Worm (Caenorhabditis elegans) whole organism, L1 larva: Measurements from ENCODE around the gene srw-142.

Experiments used
- Y116A8C.19 ChIP-seq: sonication (generic microtip); optimal IDR thresholded peaks from 2 replicates; lab custom pipeline; 2016; ENCODE audit warnings: missing compliant biosample characterization, missing genetic modification characterization, borderline replicate concordance
- aly-2 ChIP-seq: fragments of 150-350 bp; optimal IDR thresholded peaks from 2 replicates; lab custom pipeline; 2014; ENCODE audit warnings: missing biosample characterization, missing genetic modification characterization
- blmp-1 ChIP-seq: fragments of 150-350 bp; optimal IDR thresholded peaks from 2 replicates; lab custom pipeline; 2014; ENCODE audit warnings: missing biosample characterization, missing genetic modification characterization
- ceh-82 ChIP-seq, 3 experiments: fragments of 150-350 bp in 1 of 3; sonication (generic microtip) in 2 of 3; optimal IDR thresholded peaks; 2 replicates each; lab custom pipeline; 2014 to 2017; ENCODE audit warnings: missing biosample characterization in 3 of 3, missing genetic modification characterization in 3 of 3
- ceh-88 ChIP-seq: fragments of 200-800 bp; sonication (Bioruptor generic); IDR thresholded peaks from 2 replicates; pipeline ENCODE4 v1.3.6; 2022; ENCODE audit warnings: missing genetic modification characterization, missing compliant biosample characterization
- efl-1 ChIP-seq, 4 experiments: fragments of 150-350 bp; optimal IDR thresholded peaks in 3 of 4; peaks in 1 of 4; 1 replicate in 1 of 4; 2 replicates in 3 of 4; lab custom pipeline; 2014; ENCODE audit warnings: missing biosample characterization in 2 of 4, missing genetic modification characterization in 2 of 4, missing genetic modification reagents in 2 of 4
- efl-3 ChIP-seq: fragments of 200-800 bp; sonication (Bioruptor generic); optimal IDR thresholded peaks from 2 replicates; lab custom pipeline; 2018; ENCODE audit warnings: mild to moderate bottlenecking, missing genetic modification characterization, missing compliant biosample characterization
- egl-13 ChIP-seq: sonication (generic microtip); optimal IDR thresholded peaks from 2 replicates; lab custom pipeline; 2016; ENCODE audit warnings: missing genotype, missing genetic modification reagents, missing genetic modification characterization, missing compliant biosample characterization
- egl-27 ChIP-seq, 2 experiments: fragments of 150-350 bp in 1 of 2; sonication (generic microtip); optimal IDR thresholded peaks; 3 replicates each; lab custom pipeline; 2017 to 2018; ENCODE audit warnings: missing biosample characterization in 2 of 2, missing genetic modification characterization in 2 of 2, missing genetic modification reagents in 2 of 2
- elt-2 ChIP-seq: sonication (generic microtip); optimal IDR thresholded peaks from 2 replicates; lab custom pipeline; 2016; ENCODE audit warnings: missing genetic modification characterization, mild to moderate bottlenecking, inconsistent platforms, missing compliant biosample characterization, missing genetic modification reagents
- ets-5 ChIP-seq: fragments of 200-800 bp; sonication (Bioruptor generic); IDR thresholded peaks from 2 replicates; pipeline ENCODE4 v1.3.6; 2022; ENCODE audit warnings: missing genetic modification characterization, missing compliant biosample characterization
- fkh-10 ChIP-seq: sonication (generic microtip); optimal IDR thresholded peaks from 2 replicates; lab custom pipeline; 2017; ENCODE audit warnings: missing biosample characterization, missing genetic modification reagents, missing genetic modification characterization
- fkh-8 ChIP-seq: sonication (generic microtip); optimal IDR thresholded peaks from 2 replicates; lab custom pipeline; 2016; ENCODE audit warnings: mild to moderate bottlenecking, missing genetic modification characterization, missing compliant biosample characterization
- hlh-4 ChIP-seq: sonication (generic microtip); optimal IDR thresholded peaks from 2 replicates; lab custom pipeline; 2016; ENCODE audit warnings: mild to moderate bottlenecking, missing genetic modification characterization, missing compliant biosample characterization
- irx-1 ChIP-seq: sonication (generic microtip); optimal IDR thresholded peaks from 2 replicates; lab custom pipeline; 2016; ENCODE audit warnings: missing genetic modification characterization, missing compliant biosample characterization
- isw-1 ChIP-seq: fragments of 200-800 bp; sonication (Bioruptor generic); IDR thresholded peaks from 2 replicates; pipeline ENCODE4 v1.3.6; 2022; ENCODE audit warnings: missing genetic modification characterization, missing compliant biosample characterization
- lin-14 ChIP-seq: fragments of 200-800 bp; sonication (Bioruptor generic); optimal IDR thresholded peaks from 2 replicates; lab custom pipeline; 2018; ENCODE audit warnings: mild to moderate bottlenecking, missing genetic modification characterization, moderate library complexity, missing compliant biosample characterization
- lin-15B ChIP-seq: fragments of 150-350 bp; sonication (generic microtip); optimal IDR thresholded peaks from 3 replicates; lab custom pipeline; 2014; ENCODE audit warnings: missing biosample characterization, missing genetic modification characterization
- lin-35 ChIP-seq, 2 experiments: fragments of 150-350 bp; optimal IDR thresholded peaks; 2 replicates each; lab custom pipeline; 2014; ENCODE audit warnings: missing biosample characterization in 2 of 2, missing genetic modification characterization in 2 of 2, missing genetic modification reagents in 2 of 2
- lin-39 ChIP-seq: fragments of 150-350 bp; optimal IDR thresholded peaks from 2 replicates; lab custom pipeline; 2014; ENCODE audit warnings: missing biosample characterization, missing genetic modification reagents, missing genetic modification characterization
- lir-3 ChIP-seq: sonication (generic microtip); optimal IDR thresholded peaks from 2 replicates; lab custom pipeline; 2016; ENCODE audit warnings: mild to moderate bottlenecking, missing genetic modification characterization, moderate library complexity, missing compliant biosample characterization; ENCODE audit not compliant: poor library complexity
- nhr-12 ChIP-seq: sonication (generic microtip); optimal IDR thresholded peaks from 2 replicates; lab custom pipeline; 2017; ENCODE audit warnings: missing biosample characterization, missing genetic modification characterization
- nhr-20 ChIP-seq: sonication (generic microtip); optimal IDR thresholded peaks from 2 replicates; lab custom pipeline; 2016; ENCODE audit warnings: mild to moderate bottlenecking, missing genetic modification characterization, missing compliant biosample characterization
- nhr-237 ChIP-seq: fragments of 150-350 bp; optimal IDR thresholded peaks from 2 replicates; lab custom pipeline; 2014; ENCODE audit warnings: missing biosample characterization, missing genetic modification characterization
- nhr-28 ChIP-seq: fragments of 150-350 bp; optimal IDR thresholded peaks from 2 replicates; lab custom pipeline; 2014; ENCODE audit warnings: missing biosample characterization, missing genetic modification characterization
- nhr-47 ChIP-seq: sonication (generic microtip); optimal IDR thresholded peaks from 2 replicates; lab custom pipeline; 2016; ENCODE audit warnings: mild to moderate bottlenecking, missing genetic modification characterization, moderate library complexity, missing compliant biosample characterization
- nhr-71 ChIP-seq: sonication (generic microtip); optimal IDR thresholded peaks from 2 replicates; lab custom pipeline; 2016; ENCODE audit warnings: mild to moderate bottlenecking, missing genetic modification characterization, moderate library complexity, missing compliant biosample characterization
- nhr-84 ChIP-seq: sonication (generic microtip); optimal IDR thresholded peaks from 2 replicates; lab custom pipeline; 2017; ENCODE audit warnings: missing biosample characterization, missing genetic modification characterization
- nhr-90 ChIP-seq: sonication (generic microtip); optimal IDR thresholded peaks from 2 replicates; lab custom pipeline; 2016; ENCODE audit warnings: mild to moderate bottlenecking, missing genetic modification characterization, missing compliant biosample characterization; ENCODE audit not compliant: poor library complexity
- pag-3 ChIP-seq: sonication (generic microtip); optimal IDR thresholded peaks from 2 replicates; lab custom pipeline; 2017; ENCODE audit warnings: missing genetic modification characterization, mild to moderate bottlenecking, missing compliant biosample characterization, antibody characterized with exemption, borderline replicate concordance; ENCODE audit not compliant: insufficient read depth
- pax-3 ChIP-seq: fragments of 200-800 bp; sonication (Bioruptor generic); optimal IDR thresholded peaks from 2 replicates; lab custom pipeline; 2018; ENCODE audit warnings: mild to moderate bottlenecking, missing genetic modification characterization, moderate library complexity, missing compliant biosample characterization
- pqm-1 ChIP-seq: sonication (generic microtip); optimal IDR thresholded peaks from 3 replicates; lab custom pipeline; 2017; ENCODE audit warnings: missing biosample characterization, missing genetic modification characterization
- skn-1 ChIP-seq: fragments of 150-350 bp; optimal IDR thresholded peaks from 2 replicates; lab custom pipeline; 2014; ENCODE audit warnings: missing biosample characterization, missing genetic modification characterization
- sox-4 ChIP-seq: sonication (generic microtip); optimal IDR thresholded peaks from 2 replicates; lab custom pipeline; 2016; ENCODE audit warnings: missing genetic modification characterization, missing compliant biosample characterization
- sptf-1 ChIP-seq: fragments of 150-350 bp; optimal IDR thresholded peaks from 2 replicates; lab custom pipeline; 2014; ENCODE audit warnings: missing biosample characterization, missing genetic modification characterization
- sup-37 ChIP-seq: fragments of 200-800 bp; sonication (Bioruptor generic); optimal IDR thresholded peaks from 2 replicates; lab custom pipeline; 2018; ENCODE audit warnings: mild to moderate bottlenecking, missing genetic modification characterization, missing compliant biosample characterization
- tbx-2 ChIP-seq: sonication (generic microtip); optimal IDR thresholded peaks from 2 replicates; lab custom pipeline; 2016; ENCODE audit warnings: missing genetic modification characterization, missing compliant biosample characterization
- tlp-1 ChIP-seq: fragments of 150-350 bp; optimal IDR thresholded peaks from 2 replicates; lab custom pipeline; 2014; ENCODE audit warnings: missing biosample characterization, missing genetic modification characterization
- unc-62 ChIP-seq: fragments of 150-350 bp; optimal IDR thresholded peaks from 2 replicates; lab custom pipeline; 2014; ENCODE audit warnings: missing biosample characterization, missing genetic modification reagents, missing genetic modification characterization
- unc-98 ChIP-seq: fragments of 200-800 bp; sonication (Bioruptor generic); IDR thresholded peaks from 2 replicates; pipeline ENCODE4 v1.3.6; 2022; ENCODE audit warnings: missing genetic modification characterization, missing compliant biosample characterization
- vab-15 ChIP-seq: sonication (generic microtip); optimal IDR thresholded peaks from 2 replicates; lab custom pipeline; 2017; ENCODE audit warnings: missing genotype, mild to moderate bottlenecking, missing genetic modification characterization, missing compliant biosample characterization
- zag-1 ChIP-seq: fragments of 150-350 bp; optimal IDR thresholded peaks from 2 replicates; lab custom pipeline; 2014; ENCODE audit warnings: missing biosample characterization, missing genetic modification characterization
- ztf-11 ChIP-seq, 2 experiments: sonication (generic microtip); optimal IDR thresholded peaks; 2 replicates each; lab custom pipeline; 2016 to 2017; ENCODE audit warnings: missing genetic modification characterization in 2 of 2, missing biosample characterization in 1 of 2, missing compliant biosample characterization in 1 of 2
- ztf-4 ChIP-seq: fragments of 150-350 bp; optimal IDR thresholded peaks from 2 replicates; lab custom pipeline; 2014; ENCODE audit warnings: missing biosample characterization, missing genetic modification characterization

srw-142 gene

DNA sequence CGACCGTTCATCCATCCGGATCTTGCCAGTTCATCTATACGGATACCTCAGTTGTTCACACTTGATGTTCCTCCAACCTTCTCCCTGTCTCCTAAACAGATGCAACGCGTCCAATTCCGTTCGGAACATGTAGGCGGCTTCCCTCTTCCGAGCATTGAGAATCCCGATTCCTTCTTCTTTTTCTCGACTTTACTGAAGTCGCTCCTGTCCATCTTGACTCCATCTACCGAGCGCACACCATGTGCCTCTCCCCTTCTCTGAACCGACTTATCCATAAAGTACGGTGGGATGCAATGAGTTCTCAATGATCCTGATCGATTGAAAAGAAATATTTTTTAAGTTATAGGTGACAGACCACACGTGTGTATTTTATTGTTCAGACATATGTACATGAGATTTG is 34.0 kb upstream of the srw-142 start:
- TF ChIP-seq ceh-82 (tag; optimal IDR thresholded peaks at IDR 0.05; lab: Kevin White, UChicago) (no peak), nhr-28 (tag; lab: Kevin White, UChicago) (no peak), blmp-1 (tag; lab: Kevin White, UChicago) (no peak), lin-14 (GFP tag; lab: Kevin White, UChicago) (no peak), pqm-1 (tag; lab: Kevin White, UChicago) (no peak), nhr-20 (no peak), fkh-8 (tag; lab: Kevin White, UChicago) (no peak), nhr-71 (tag; lab: Kevin White, UChicago) (no peak), unc-98 (no peak), sox-4 (no peak), tlp-1 (tag; lab: Kevin White, UChicago) (no peak), lin-35 (GFP tag; optimal IDR thresholded peaks at IDR 0.05; lab: Kevin White, UChicago) (no peak), ztf-4 (no peak)

ce11 chrV:2991485-2991884 is 33.4 kb upstream of the srw-142 start, which contains the start of gene srw-121:
TSS of gene srw-121 (minus strand) at chrV:2991585.
- no peak for TF ChIP-seq ztf-4

- TF ChIP-seq efl-1 (optimal IDR thresholded peaks at IDR 0.05; lab: Kevin White, UChicago): no peak
- TF ChIP-seq efl-1 (GFP tag; optimal IDR thresholded peaks at IDR 0.05 in 1 of 2; lab: Kevin White, UChicago): peak in 1 of 2 experiments; percentile 62
- TF ChIP-seq zag-1 (tag; lab: Kevin White, UChicago): no peak
These were observed 29.3 kb upstream of the srw-142 start, which contains the start of gene srh-85 for ce11 chrV:2987407-2987806. TSS of gene srh-85 (minus strand) at chrV:2987507.

DNA sequence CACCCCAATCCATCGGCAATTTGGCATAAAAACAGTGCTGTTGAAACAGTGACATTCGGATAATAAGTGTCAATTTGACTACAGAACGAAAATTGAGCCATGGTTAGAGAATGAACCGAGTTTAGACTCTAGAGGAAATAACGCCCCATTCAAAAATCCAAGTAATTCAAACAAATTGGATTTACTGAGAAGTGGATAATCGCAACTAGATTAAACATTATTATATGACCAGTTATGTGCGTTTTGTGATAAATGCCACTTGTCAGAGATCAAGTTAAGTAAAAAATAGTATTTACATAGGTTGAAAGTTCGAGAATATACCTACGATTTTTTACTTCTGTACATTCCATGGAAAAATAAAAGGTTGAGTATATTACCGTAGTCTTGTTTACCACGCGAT is 27.2 kb upstream of the srw-142 start, which contains the start of gene srw-139:
Gene srw-139, minus strand, starts transcription at position 101 of the 400 bp plus-strand sequence.
- TF ChIP-seq nhr-84 (tag; lab: Kevin White, UChicago): no peak
- no peak for TF ChIP-seq efl-3
- TF ChIP-seq unc-62 (GFP tag; lab: Kevin White, UChicago): no peak
- TF ChIP-seq hlh-4: no peak
- TF ChIP-seq vab-15 (tag; lab: Kevin White, UChicago): no peak
- no peak for TF ChIP-seq nhr-28 (tag; lab: Kevin White, UChicago)
- TF ChIP-seq ceh-88 (GFP tag; lab: Robert Waterston, UW): no peak
- TF ChIP-seq skn-1: no peak
- no peak for TF ChIP-seq pax-3
- TF ChIP-seq ztf-11 (tag; optimal IDR thresholded peaks at IDR 0.05; lab: Kevin White, UChicago): no peak
- TF ChIP-seq Y116A8C.19: no peak
- no peak for TF ChIP-seq irx-1 (tag; lab: Kevin White, UChicago)
- TF ChIP-seq isw-1 (GFP tag; lab: Robert Waterston, UW): no peak
- no peak for TF ChIP-seq egl-13 (tag; lab: Kevin White, UChicago)
- no peak for TF ChIP-seq fkh-10 (GFP tag; lab: Kevin White, UChicago)
- no peak for TF ChIP-seq unc-98
- TF ChIP-seq egl-27 (tag; optimal IDR thresholded peaks at IDR 0.05; lab: Kevin White, UChicago): no peak
- no peak for TF ChIP-seq nhr-12 (tag; lab: Kevin White, UChicago)
- TF ChIP-seq, all 84 proteins: peak for 0

- TF ChIP-seq pag-3 (tag; lab: Kevin White, UChicago) (no peak), ets-5 (GFP tag; lab: Robert Waterston, UW) (no peak), lin-39 (tag; lab: Kevin White, UChicago) (no peak), sup-37 (no peak), aly-2 (no peak), ceh-88 (GFP tag; lab: Robert Waterston, UW) (no peak), lir-3 (no peak), efl-1 (optimal IDR thresholded peaks at IDR 0.05; lab: Kevin White, UChicago) (no peak), efl-1 (GFP tag; optimal IDR thresholded peaks at IDR 0.05 in 1 of 2; lab: Kevin White, UChicago) (no peak), egl-13 (tag; lab: Kevin White, UChicago) (no peak), nhr-47 (no peak), nhr-90 (tag; lab: Kevin White, UChicago) (no peak), lin-14 (GFP tag; lab: Kevin White, UChicago) (no peak), tbx-2 (no peak), nhr-237 (tag; lab: Kevin White, UChicago) (no peak), lin-15B (tag; lab: Kevin White, UChicago) (no peak), pax-3 (no peak), sptf-1 (no peak), fkh-10 (GFP tag; lab: Kevin White, UChicago) (no peak), elt-2 (no peak)
- TF ChIP-seq, all 84 proteins: peak for 0
These were observed 25.2 kb upstream of the srw-142 start, which contains the start of gene srw-117 for ce11 chrV:2983351-2983750. TSS of gene srw-117 (minus strand) at chrV:2983451.
